Worm (Caenorhabditis elegans): ENCODE results near the gene cutl-24.

Gene cutl-24

DNA sequence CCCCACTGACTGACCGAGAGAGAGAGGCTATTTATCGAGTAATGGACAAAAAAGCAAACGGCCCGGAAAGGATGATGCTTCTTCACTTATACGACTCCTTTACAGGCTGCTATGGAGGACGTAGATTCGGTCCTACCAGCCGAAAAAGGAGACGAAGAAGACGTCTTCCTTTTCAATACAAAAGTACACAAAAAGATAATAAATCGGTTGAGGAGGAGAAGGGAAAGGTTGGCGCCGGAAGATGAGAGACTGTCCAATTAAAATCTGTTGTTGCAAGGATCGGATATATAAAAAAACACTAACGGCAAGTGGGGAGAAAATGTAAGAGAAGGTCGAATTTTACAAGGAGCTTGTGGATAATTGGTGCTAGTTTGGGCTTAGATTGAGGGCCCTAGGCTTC, 16.1 kb upstream of the cutl-24 start:
- no peak for TF ChIP-seq tbx-7 (tag; optimal IDR thresholded peaks at IDR 0.05)
- TF ChIP-seq ets-4 (tag; optimal IDR thresholded peaks at IDR 0.05) = no peak
- no peak for TF ChIP-seq sox-4 (tag; optimal IDR thresholded peaks at IDR 0.05)
- TF ChIP-seq madf-2 (tag; optimal IDR thresholded peaks at IDR 0.05) = no peak
- no peak for TF ChIP-seq pqm-1 (tag; optimal IDR thresholded peaks at IDR 0.05)
- TF ChIP-seq fax-1 (tag; optimal IDR thresholded peaks at IDR 0.05) = no peak
- TF ChIP-seq ceh-6 (GFP tag; optimal IDR thresholded peaks at IDR 0.05) = no peak
- TF ChIP-seq ceh-24 (tag; optimal IDR thresholded peaks at IDR 0.05) = no peak
- no peak for TF ChIP-seq ceh-34 (tag; optimal IDR thresholded peaks at IDR 0.05)
- no peak for TF ChIP-seq ahr-1 (tag; optimal IDR thresholded peaks at IDR 0.05)
- no peak for TF ChIP-seq hlh-15 (tag; optimal IDR thresholded peaks at IDR 0.05)

- TF ChIP-seq C38D4.7 (GFP tag; optimal IDR thresholded peaks at IDR 0.05) (no peak), hlh-30 (tag; optimal IDR thresholded peaks at IDR 0.05; ENCODE audit: insufficient read depth) (no peak), ttx-3 (tag; optimal IDR thresholded peaks at IDR 0.05) (no peak), gmeb-2 (tag; optimal IDR thresholded peaks at IDR 0.05) (no peak), unc-42 (tag; optimal IDR thresholded peaks at IDR 0.05) (no peak), pag-3 (tag; optimal IDR thresholded peaks at IDR 0.05; ENCODE audit: borderline replicate concordance) (no peak), ceh-18 (tag; optimal IDR thresholded peaks at IDR 0.05) (no peak), ceh-9 (tag; optimal IDR thresholded peaks at IDR 0.05) (no peak), nhr-11 (tag; optimal IDR thresholded peaks at IDR 0.05) (no peak), fkh-10 (GFP tag; optimal IDR thresholded peaks at IDR 0.05) (no peak)
Measured at ce11 chrIV:149794-150193, 15.1 kb upstream of the cutl-24 start.

ce11 chrIV:157809-158208, 7.1 kb upstream of the cutl-24 start, which contains the start of gene gegf-1:
Gene gegf-1, minus strand, starts transcription at chrIV:157909.
- no peak for TF ChIP-seq lin-11 (tag; optimal IDR thresholded peaks at IDR 0.05)
- TF ChIP-seq nhr-232 (tag; optimal IDR thresholded peaks at IDR 0.05) = no peak
- no peak for TF ChIP-seq K09A11.1 (tag; optimal IDR thresholded peaks at IDR 0.05; ENCODE audit: insufficient read depth)
- TF ChIP-seq fax-1 (tag; optimal IDR thresholded peaks at IDR 0.05) = no peak
- no peak for TF ChIP-seq elt-2 (tag; optimal IDR thresholded peaks at IDR 0.05)
- no peak for TF ChIP-seq mec-3 (tag; optimal IDR thresholded peaks at IDR 0.05; ENCODE audit: borderline replicate concordance)
- no peak for TF ChIP-seq nhr-11 (tag; optimal IDR thresholded peaks at IDR 0.05)
- no peak for TF ChIP-seq ceh-48 (tag; optimal IDR thresholded peaks at IDR 0.05)
- no peak for TF ChIP-seq pha-2 (tag; optimal IDR thresholded peaks at IDR 0.05)
- TF ChIP-seq unc-42 (tag; optimal IDR thresholded peaks at IDR 0.05) = no peak
- TF ChIP-seq ceh-22 (tag; optimal IDR thresholded peaks at IDR 0.05) = no peak

ce11 chrIV:158662-159061, 6.2 kb upstream of the cutl-24 start, which contains the start of gene Y38C1AA.7:
Gene Y38C1AA.7, plus strand, starts transcription at chrIV:158962.
- TF ChIP-seq sox-4 (tag; optimal IDR thresholded peaks at IDR 0.05) (no peak), ceh-34 (tag; optimal IDR thresholded peaks at IDR 0.05) (no peak), ceh-31 (tag; optimal IDR thresholded peaks at IDR 0.05) (no peak), zip-5 (tag; optimal IDR thresholded peaks at IDR 0.05) (no peak), hlh-15 (tag; optimal IDR thresholded peaks at IDR 0.05) (no peak), npax-4 (tag; optimal IDR thresholded peaks at IDR 0.05) (no peak)

DNA sequence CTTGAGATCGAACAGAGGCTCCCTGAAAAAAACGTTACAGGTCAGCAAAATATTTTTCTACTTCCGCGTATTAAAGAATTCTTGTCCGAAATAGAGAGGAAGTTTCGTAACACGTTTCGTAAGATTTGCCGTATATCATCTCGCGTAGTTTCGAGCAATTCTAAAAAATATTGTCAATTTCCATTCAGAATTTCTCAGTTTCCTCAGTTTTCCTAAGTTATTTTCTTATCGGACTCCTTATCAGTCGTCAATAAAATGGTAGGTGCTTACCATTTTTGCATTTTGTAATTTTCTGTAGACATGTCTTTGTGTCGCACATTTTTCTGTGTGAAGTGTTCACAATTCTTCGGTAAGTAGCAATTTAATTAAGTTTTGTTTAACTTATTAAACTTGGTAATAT, 5.0 kb upstream of the cutl-24 start, which contains the start of gene Y38C1AA.19:
TSS of gene Y38C1AA.19 (plus strand) at position 301 of the 400 bp plus-strand sequence.
- TF ChIP-seq hlh-8 (tag; optimal IDR thresholded peaks at IDR 0.05) = no peak
- TF ChIP-seq fkh-10 (GFP tag; optimal IDR thresholded peaks at IDR 0.05) = no peak
- no peak for TF ChIP-seq sox-4 (tag; optimal IDR thresholded peaks at IDR 0.05)
- no peak for TF ChIP-seq nhr-11 (tag; optimal IDR thresholded peaks at IDR 0.05)
- TF ChIP-seq unc-42 (tag; optimal IDR thresholded peaks at IDR 0.05) = no peak
- no peak for TF ChIP-seq K09A11.1 (tag; optimal IDR thresholded peaks at IDR 0.05; ENCODE audit: insufficient read depth)
- TF ChIP-seq dve-1 (tag; optimal IDR thresholded peaks at IDR 0.05) = no peak
- TF ChIP-seq sdc-2 (tag; optimal IDR thresholded peaks at IDR 0.05) = no peak
- no peak for TF ChIP-seq F13H6.1 (tag; optimal IDR thresholded peaks at IDR 0.05)
